Worm (Caenorhabditis elegans) whole organism, mixed stage, embryonic: ENCODE data around the gene C07G2.5.

Source experiments
- M03D4.4 ChIP-seq: sonication (generic microtip); optimal IDR thresholded peaks from 2 replicates; lab custom pipeline; 2017; ENCODE audit warnings: mild to moderate bottlenecking, missing genetic modification characterization, missing compliant biosample characterization
- bed-3 ChIP-seq: fragments of 200-800 bp; sonication (Bioruptor generic); optimal IDR thresholded peaks from 3 replicates; lab custom pipeline; 2018; ENCODE audit warnings: mild to moderate bottlenecking, missing genetic modification characterization, moderate library complexity, missing compliant biosample characterization
- blmp-1 ChIP-seq: fragments of 150-350 bp; optimal IDR thresholded peaks from 2 replicates; lab custom pipeline; 2014; ENCODE audit warnings: missing biosample characterization, missing genetic modification characterization
- ceh-43 ChIP-seq: fragments of 200-800 bp; sonication (Bioruptor generic); optimal IDR thresholded peaks from 2 replicates; lab custom pipeline; 2018; ENCODE audit warnings: mild to moderate bottlenecking, missing genetic modification characterization, moderate library complexity, missing compliant biosample characterization
- ceh-83 ChIP-seq: fragments of 200-800 bp; sonication (Bioruptor generic); optimal IDR thresholded peaks from 2 replicates; lab custom pipeline; 2018; ENCODE audit warnings: mild to moderate bottlenecking, missing genetic modification characterization, missing compliant biosample characterization
- ces-1 ChIP-seq: fragments of 150-350 bp; optimal IDR thresholded peaks from 2 replicates; lab custom pipeline; 2014; ENCODE audit warnings: missing biosample characterization, missing genetic modification reagents, missing genetic modification characterization
- cnd-1 ChIP-seq: fragments of 200-800 bp; sonication (Bioruptor generic); optimal IDR thresholded peaks from 2 replicates; lab custom pipeline; 2018; ENCODE audit warnings: mild to moderate bottlenecking, missing genetic modification characterization, missing compliant biosample characterization
- drap-1 ChIP-seq: fragments of 200-800 bp; sonication (Bioruptor generic); optimal IDR thresholded peaks from 3 replicates; lab custom pipeline; 2018; ENCODE audit warnings: mild to moderate bottlenecking, missing genetic modification characterization, missing compliant biosample characterization
- elt-1 ChIP-seq: sonication (generic microtip); optimal IDR thresholded peaks from 2 replicates; lab custom pipeline; 2017; ENCODE audit warnings: missing genetic modification characterization, mild to moderate bottlenecking, missing compliant biosample characterization, antibody characterized with exemption, moderate library complexity, borderline replicate concordance; ENCODE audit not compliant: insufficient read depth
- flh-1 ChIP-seq: fragments of 200-800 bp; sonication (Bioruptor generic); optimal IDR thresholded peaks from 2 replicates; lab custom pipeline; 2018; ENCODE audit warnings: mild to moderate bottlenecking, missing genetic modification characterization, moderate library complexity, missing compliant biosample characterization
- ham-2 ChIP-seq: fragments of 200-800 bp; sonication (Bioruptor generic); optimal IDR thresholded peaks from 2 replicates; lab custom pipeline; 2018; ENCODE audit warnings: mild to moderate bottlenecking, missing genetic modification characterization, missing compliant biosample characterization
- hlh-1 ChIP-seq: fragments of 150-350 bp; optimal IDR thresholded peaks from 2 replicates; lab custom pipeline; 2014; ENCODE audit warnings: missing biosample characterization, missing genetic modification reagents, missing genetic modification characterization
- lin-32 ChIP-seq: fragments of 200-800 bp; sonication (Bioruptor generic); optimal IDR thresholded peaks from 2 replicates; lab custom pipeline; 2018; ENCODE audit warnings: mild to moderate bottlenecking, missing genetic modification characterization, missing compliant biosample characterization
- lsy-2 ChIP-seq: fragments of 150-350 bp; optimal IDR thresholded peaks from 2 replicates; lab custom pipeline; 2014; ENCODE audit warnings: missing biosample characterization, missing genetic modification characterization
- mab-5 ChIP-seq: fragments of 150-350 bp; optimal IDR thresholded peaks from 2 replicates; lab custom pipeline; 2014; ENCODE audit warnings: missing biosample characterization, missing genetic modification characterization
- mep-1 ChIP-seq: fragments of 150-350 bp; optimal IDR thresholded peaks from 2 replicates; lab custom pipeline; 2017; ENCODE audit warnings: missing biosample characterization, missing genetic modification reagents, missing genetic modification characterization, inconsistent platforms
- mls-2 ChIP-seq: sonication (generic microtip); optimal IDR thresholded peaks from 2 replicates; lab custom pipeline; 2016; ENCODE audit warnings: mild to moderate bottlenecking, missing genetic modification characterization, moderate library complexity, missing compliant biosample characterization
- nhr-12 ChIP-seq: fragments of 150-350 bp; optimal IDR thresholded peaks from 2 replicates; lab custom pipeline; 2014; ENCODE audit warnings: missing biosample characterization, missing genetic modification characterization
- nhr-2 ChIP-seq: fragments of 150-350 bp; optimal IDR thresholded peaks from 2 replicates; lab custom pipeline; 2014; ENCODE audit warnings: missing biosample characterization, missing genetic modification characterization
- nhr-237 ChIP-seq: fragments of 150-350 bp; optimal IDR thresholded peaks from 2 replicates; lab custom pipeline; 2014; ENCODE audit warnings: missing biosample characterization, missing genetic modification characterization
- nhr-28 ChIP-seq: fragments of 150-350 bp; optimal IDR thresholded peaks from 2 replicates; lab custom pipeline; 2014; ENCODE audit warnings: missing biosample characterization, missing genetic modification characterization
- nhr-76 ChIP-seq: sonication (generic microtip); optimal IDR thresholded peaks from 2 replicates; lab custom pipeline; 2017; ENCODE audit warnings: missing biosample characterization, missing genetic modification characterization
- pha-4 ChIP-seq: fragments of 150-350 bp; optimal IDR thresholded peaks from 2 replicates; lab custom pipeline; 2018; ENCODE audit warnings: missing biosample characterization, missing genetic modification reagents, missing genetic modification characterization
- sem-2 ChIP-seq: fragments of 200-800 bp; sonication (Bioruptor generic); optimal IDR thresholded peaks from 2 replicates; lab custom pipeline; 2018; ENCODE audit warnings: mild to moderate bottlenecking, missing genetic modification characterization, missing compliant biosample characterization
- snpc-4 ChIP-seq: fragments of 150-350 bp; optimal IDR thresholded peaks from 2 replicates; lab custom pipeline; 2014; ENCODE audit warnings: missing biosample characterization, missing genetic modification characterization
- sptf-1 ChIP-seq: sonication (generic microtip); optimal IDR thresholded peaks from 2 replicates; lab custom pipeline; 2017; ENCODE audit warnings: mild to moderate bottlenecking, missing genetic modification characterization, moderate library complexity, missing compliant biosample characterization
- tbx-8 ChIP-seq: fragments of 200-800 bp; sonication (Bioruptor generic); optimal IDR thresholded peaks from 2 replicates; lab custom pipeline; 2018; ENCODE audit warnings: mild to moderate bottlenecking, missing genetic modification characterization, moderate library complexity, missing compliant biosample characterization
- unc-120 ChIP-seq: sonication (generic microtip); optimal IDR thresholded peaks from 2 replicates; lab custom pipeline; 2017; ENCODE audit warnings: missing genetic modification characterization, missing compliant biosample characterization; ENCODE audit not compliant: poor library complexity, severe bottlenecking
- unc-39 ChIP-seq: fragments of 150-350 bp; optimal IDR thresholded peaks from 2 replicates; lab custom pipeline; 2014; ENCODE audit warnings: missing biosample characterization, missing genetic modification characterization
- unc-62 ChIP-seq: fragments of 150-350 bp; optimal IDR thresholded peaks from 2 replicates; lab custom pipeline; 2014; ENCODE audit warnings: missing biosample characterization, missing genetic modification reagents, missing genetic modification characterization
- zip-8 ChIP-seq: fragments of 150-350 bp; optimal IDR thresholded peaks from 2 replicates; lab custom pipeline; 2014; ENCODE audit warnings: missing biosample characterization, missing genetic modification characterization
- ztf-11 ChIP-seq: fragments of 150-350 bp; optimal IDR thresholded peaks from 2 replicates; lab custom pipeline; 2014; ENCODE audit warnings: missing biosample characterization, missing genetic modification characterization

Gene C07G2.5

DNA sequence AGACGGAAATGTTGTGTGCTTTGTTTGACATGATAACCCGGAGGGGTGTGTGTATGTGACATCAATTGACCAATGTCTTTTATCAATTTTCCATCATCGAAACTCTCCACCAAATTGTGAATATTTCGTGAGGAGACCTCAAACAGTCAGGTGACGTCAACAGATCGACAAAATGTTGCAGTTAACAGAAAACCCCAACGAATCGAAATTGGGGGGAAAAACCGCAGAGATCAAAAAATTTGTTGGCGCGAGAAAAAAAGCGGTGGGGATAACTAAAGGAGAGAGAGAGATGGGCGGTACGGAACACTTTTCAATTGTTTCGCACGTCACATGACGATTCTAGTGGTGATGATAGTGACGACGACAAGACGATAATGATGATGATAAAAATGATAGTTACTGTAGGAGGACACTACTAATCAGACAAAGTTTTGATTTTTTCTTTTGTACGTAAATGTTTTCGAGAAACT is 4.3 kb downstream of the C07G2.5 start:
- TF ChIP-seq unc-39 (tag; lab: Kevin White, UChicago) = no peak
- TF ChIP-seq ces-1 (GFP tag; lab: Kevin White, UChicago) = no peak
- no peak for TF ChIP-seq sptf-1 (tag; lab: Kevin White, UChicago)
- TF ChIP-seq ceh-83 (GFP tag; lab: Kevin White, UChicago) = no peak
- no peak for TF ChIP-seq nhr-12 (tag; lab: Kevin White, UChicago)
- no peak for TF ChIP-seq zip-8
- TF ChIP-seq nhr-2 (tag; lab: Kevin White, UChicago) = no peak
- no peak for TF ChIP-seq bed-3 (GFP tag; lab: Kevin White, UChicago)
- TF ChIP-seq snpc-4 = no peak

- TF ChIP-seq lin-32 (GFP tag; lab: Kevin White, UChicago) = no peak
- no peak for TF ChIP-seq unc-120 (tag; lab: Kevin White, UChicago)
- no peak for TF ChIP-seq flh-1 (GFP tag; lab: Kevin White, UChicago)
- no peak for TF ChIP-seq nhr-76 (tag; lab: Kevin White, UChicago)
- TF ChIP-seq tbx-8 (GFP tag; lab: Kevin White, UChicago) = no peak
- TF ChIP-seq ztf-11 (tag; lab: Kevin White, UChicago) = no peak
- TF ChIP-seq unc-39 (tag; lab: Kevin White, UChicago) = no peak
- TF ChIP-seq drap-1 (GFP tag; lab: Kevin White, UChicago) = no peak
- no peak for TF ChIP-seq ceh-43
- no peak for TF ChIP-seq sem-2
- TF ChIP-seq nhr-237 = no peak
Observed at ce11 chrIII:4493008-4493777, 5.6 kb downstream of the C07G2.5 start.

DNA sequence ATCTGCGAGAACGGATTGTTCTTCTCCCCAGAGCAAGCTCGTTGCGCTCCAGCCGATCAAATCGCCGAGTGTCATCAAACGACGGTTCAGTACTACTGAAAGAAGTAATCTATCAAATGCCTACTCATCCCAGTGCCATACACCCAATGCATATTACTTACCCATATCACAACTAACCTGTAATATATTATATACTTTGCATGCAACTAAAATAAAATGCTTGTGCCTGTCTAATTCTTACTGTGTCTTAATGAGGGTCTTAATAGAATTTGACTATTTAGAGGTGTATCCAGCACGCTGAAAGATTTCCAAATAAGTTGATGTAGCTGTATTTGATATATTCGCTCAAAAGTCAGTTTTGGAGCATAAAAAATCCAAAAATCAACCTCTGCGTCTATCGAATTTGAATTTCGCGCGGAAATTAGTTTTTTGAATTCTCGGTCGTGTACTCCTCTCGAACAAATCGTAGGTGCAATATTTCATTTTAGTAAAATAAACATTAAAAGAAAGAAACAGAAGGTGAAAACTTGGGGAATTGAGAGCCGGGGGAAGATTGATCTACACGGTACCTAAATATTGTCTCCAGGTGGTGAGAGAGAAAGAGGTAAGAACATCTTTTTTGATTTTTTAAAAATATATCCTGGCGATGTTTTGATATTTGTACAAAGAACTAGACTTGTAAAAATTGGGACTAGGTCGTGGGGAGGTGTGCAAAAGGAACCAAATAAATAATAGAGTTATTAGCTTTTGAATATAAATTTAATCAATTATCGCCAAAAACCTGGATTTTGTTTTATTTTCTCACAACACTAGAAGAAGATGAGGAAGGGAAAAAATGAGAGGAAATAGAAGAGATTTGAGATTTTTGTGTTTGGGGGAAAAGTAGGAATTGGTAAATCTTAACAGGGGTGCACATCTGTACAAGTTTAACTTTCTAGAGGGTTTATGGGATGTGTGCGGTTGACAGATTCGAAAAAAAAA is 7.4 kb downstream of the C07G2.5 start:
- TF ChIP-seq nhr-28 (tag; lab: Kevin White, UChicago) (no peak), sptf-1 (tag; lab: Kevin White, UChicago) (peak; percentile 21), blmp-1 (tag; lab: Kevin White, UChicago) (no peak), lsy-2 (tag; lab: Kevin White, UChicago) (no peak), pha-4 (no peak), mep-1 (no peak), zip-8 (no peak), ham-2 (GFP tag; lab: Kevin White, UChicago) (no peak), ces-1 (GFP tag; lab: Kevin White, UChicago) (no peak), nhr-237 (no peak), mls-2 (tag; lab: Kevin White, UChicago) (no peak), snpc-4 (no peak), drap-1 (GFP tag; lab: Kevin White, UChicago) (no peak), hlh-1 (tag; lab: Kevin White, UChicago) (no peak), M03D4.4 (tag; lab: Kevin White, UChicago) (no peak), bed-3 (GFP tag; lab: Kevin White, UChicago) (no peak), sem-2 (no peak), ztf-11 (tag; lab: Kevin White, UChicago) (no peak), unc-62 (GFP tag; lab: Kevin White, UChicago) (no peak), elt-1 (tag; lab: Kevin White, UChicago) (no peak), mab-5 (tag; lab: Kevin White, UChicago) (no peak), cnd-1 (peak; percentile 25), ceh-83 (GFP tag; lab: Kevin White, UChicago) (peak; percentile 62), unc-39 (tag; lab: Kevin White, UChicago) (no peak)
- TF ChIP-seq, all 35 proteins: peak for 3
